Worm (Caenorhabditis elegans): ENCODE data around the gene C49G7.13.

Gene C49G7.13

DNA sequence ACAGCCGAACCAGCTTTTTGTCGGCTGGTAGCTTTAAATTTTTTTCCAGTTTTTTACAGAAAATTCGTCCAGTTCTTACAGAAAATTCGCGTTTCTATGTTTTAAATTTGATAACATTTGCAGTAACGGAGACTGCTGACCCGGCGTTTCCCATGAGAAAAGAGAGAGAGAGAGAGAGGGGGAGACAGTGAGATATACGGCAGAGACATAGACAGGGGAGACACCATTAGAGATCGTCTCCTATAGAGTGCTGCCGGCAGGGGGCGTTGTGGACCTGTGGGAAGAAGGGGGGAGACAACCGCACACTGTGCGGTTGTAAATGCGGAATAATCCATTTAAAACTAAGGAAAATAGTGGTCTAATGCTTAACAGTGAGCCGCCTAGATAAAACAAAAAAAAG is 6.3 kb upstream of the C49G7.13 start:
- TF ChIP-seq tbx-37 (GFP tag; conservative IDR thresholded peaks at IDR 0.05): no peak
- TF ChIP-seq flt-1 (GFP tag; IDR thresholded peaks at IDR 0.05): 0 out of 2 replicates have a peak, but pooled peaks have one; percentile 23
- no peak for TF ChIP-seq pes-1 (GFP tag; IDR thresholded peaks at IDR 0.05)

DNA sequence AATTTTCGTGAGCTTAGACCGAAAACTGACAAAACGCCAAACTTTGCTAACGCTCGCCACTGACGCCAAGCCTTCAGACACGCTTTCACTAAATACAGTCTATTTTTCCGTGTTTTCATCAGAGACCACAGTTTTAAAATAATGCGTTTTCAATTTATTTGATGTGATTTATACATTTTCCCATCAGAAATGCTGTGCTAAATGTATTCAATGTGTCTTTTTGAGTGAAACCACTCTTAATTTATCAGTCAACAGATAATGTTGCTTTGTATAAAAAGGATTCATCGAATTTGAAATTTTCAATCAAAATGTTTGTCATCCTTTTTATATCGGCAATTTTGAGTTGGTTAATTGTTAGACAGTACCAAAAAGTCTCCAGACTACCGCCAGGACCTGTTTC is 4.6 kb upstream of the C49G7.13 start, which contains the start of gene cyp-35A4:
Gene cyp-35A4 (plus strand): TSS at position 301 of the 400 bp plus-strand sequence.
- TF ChIP-seq tbx-37 (GFP tag; conservative IDR thresholded peaks at IDR 0.05) (no peak), hnd-1 (tag; optimal IDR thresholded peaks at IDR 0.05) (no peak), ama-1 (optimal IDR thresholded peaks at IDR 0.05) (no peak), tbx-11 (GFP tag; IDR thresholded peaks at IDR 0.05) (no peak), ceh-13 (GFP tag; optimal IDR thresholded peaks at IDR 0.05) (no peak), ets-7 (tag; optimal IDR thresholded peaks at IDR 0.05) (no peak), ceh-36 (tag; optimal IDR thresholded peaks at IDR 0.05) (no peak), hmbx-1 (tag; optimal IDR thresholded peaks at IDR 0.05) (no peak), B0310.2 (tag; optimal IDR thresholded peaks at IDR 0.05) (no peak), aly-1 (tag; optimal IDR thresholded peaks at IDR 0.05) (no peak), hmg-4 (GFP tag; optimal IDR thresholded peaks at IDR 0.05) (no peak), flt-1 (GFP tag; IDR thresholded peaks at IDR 0.05) (no peak), tra-4 (tag; optimal IDR thresholded peaks at IDR 0.05) (no peak), pes-1 (GFP tag; IDR thresholded peaks at IDR 0.05) (no peak)

DNA sequence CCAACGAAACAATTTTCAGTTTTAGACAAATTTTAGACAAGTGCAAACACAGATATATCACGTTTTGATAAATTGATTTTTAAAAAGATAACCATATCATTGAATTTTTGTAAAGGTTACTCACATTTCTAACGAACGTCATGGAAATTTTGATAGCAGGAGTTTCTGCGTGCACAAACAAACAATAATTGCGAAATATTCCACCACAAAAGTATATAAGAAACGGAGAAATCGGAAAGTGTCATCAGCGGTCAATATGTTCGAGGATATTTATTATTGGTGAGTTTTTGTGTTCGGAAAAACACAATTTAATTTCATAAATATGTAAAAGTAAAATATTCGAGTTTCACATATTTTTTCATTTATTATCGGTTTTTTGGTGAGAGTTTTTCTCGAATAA is 1.6 kb upstream of the C49G7.13 start, which contains the start of gene C49G7.7:
Gene C49G7.7 (plus strand): TSS at position 174 of the 400 bp plus-strand sequence.
- TF ChIP-seq ceh-13 (GFP tag; optimal IDR thresholded peaks at IDR 0.05) (no peak), tra-4 (tag; optimal IDR thresholded peaks at IDR 0.05) (no peak), aly-1 (tag; optimal IDR thresholded peaks at IDR 0.05) (no peak), scrt-1 (GFP tag; IDR thresholded peaks at IDR 0.05) (no peak), B0310.2 (tag; optimal IDR thresholded peaks at IDR 0.05) (no peak), ets-7 (tag; optimal IDR thresholded peaks at IDR 0.05) (no peak), flt-1 (GFP tag; IDR thresholded peaks at IDR 0.05) (no peak), pes-1 (GFP tag; IDR thresholded peaks at IDR 0.05) (no peak), sea-1 (GFP tag; conservative IDR thresholded peaks at IDR 0.05) (no peak), ama-1 (optimal IDR thresholded peaks at IDR 0.05) (no peak), hmg-4 (GFP tag; optimal IDR thresholded peaks at IDR 0.05) (no peak), tbx-11 (GFP tag; IDR thresholded peaks at IDR 0.05) (no peak), tbx-37 (GFP tag; conservative IDR thresholded peaks at IDR 0.05) (no peak), F13C5.2 (tag; optimal IDR thresholded peaks at IDR 0.05) (no peak), ceh-36 (tag; optimal IDR thresholded peaks at IDR 0.05) (no peak)

DNA sequence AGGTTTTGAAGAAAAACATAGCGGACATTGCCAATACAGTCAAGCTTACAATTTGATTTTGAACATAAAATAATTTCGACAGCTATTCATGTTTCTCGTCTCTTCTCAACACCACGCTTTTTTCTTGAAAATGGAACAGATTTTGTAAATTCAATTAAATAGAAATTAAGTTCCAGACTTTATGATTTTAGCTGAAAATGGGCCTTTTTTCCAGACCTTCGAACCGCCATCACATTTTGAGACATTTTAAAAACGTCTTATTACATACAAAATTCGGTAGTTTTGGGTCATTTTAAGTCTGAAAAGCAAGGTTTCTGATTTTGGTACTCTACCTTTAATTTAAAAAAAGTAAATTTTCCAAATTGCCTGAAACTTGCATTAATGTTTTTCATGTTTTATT is 2.2 kb downstream of the C49G7.13 start, which contains the start of gene C49G7.12:
Gene C49G7.12 (plus strand): TSS at position 301 of the 400 bp plus-strand sequence.
- TF ChIP-seq pes-1 (GFP tag; IDR thresholded peaks at IDR 0.05) (no peak), tbx-11 (GFP tag; IDR thresholded peaks at IDR 0.05) (no peak), F13C5.2 (tag; optimal IDR thresholded peaks at IDR 0.05) (no peak), hnd-1 (tag; optimal IDR thresholded peaks at IDR 0.05) (no peak), tbx-37 (GFP tag; conservative IDR thresholded peaks at IDR 0.05) (no peak), ceh-36 (tag; optimal IDR thresholded peaks at IDR 0.05) (no peak), ceh-13 (GFP tag; optimal IDR thresholded peaks at IDR 0.05) (no peak), aly-1 (tag; optimal IDR thresholded peaks at IDR 0.05) (no peak), ama-1 (optimal IDR thresholded peaks at IDR 0.05) (no peak), hmg-4 (GFP tag; optimal IDR thresholded peaks at IDR 0.05) (no peak), tra-4 (tag; optimal IDR thresholded peaks at IDR 0.05) (no peak), sea-1 (GFP tag; conservative IDR thresholded peaks at IDR 0.05) (no peak), flt-1 (GFP tag; IDR thresholded peaks at IDR 0.05) (no peak), hmbx-1 (tag; optimal IDR thresholded peaks at IDR 0.05) (no peak), ets-7 (tag; optimal IDR thresholded peaks at IDR 0.05) (no peak)

DNA sequence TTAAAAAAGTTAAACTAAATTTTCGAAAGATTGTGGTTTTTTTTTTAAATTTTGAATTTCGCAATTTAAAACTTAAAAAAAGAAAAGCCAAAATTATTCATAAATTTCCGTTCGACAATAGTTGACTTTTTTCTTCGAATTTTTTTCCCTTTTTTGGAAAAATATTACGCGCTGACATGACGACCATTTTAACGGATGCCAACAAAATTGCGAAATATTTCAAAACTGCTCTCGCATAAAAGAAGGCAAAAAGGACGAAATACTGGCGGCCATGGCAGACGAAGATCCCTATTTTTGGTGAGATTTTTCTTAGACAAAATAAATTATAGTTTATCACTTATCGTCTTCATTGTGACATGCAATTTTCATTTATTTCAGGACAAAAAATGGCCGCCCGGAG is 2.6 kb downstream of the C49G7.13 start:
- TF ChIP-seq B0310.2 (tag; optimal IDR thresholded peaks at IDR 0.05) (no peak), flt-1 (GFP tag; IDR thresholded peaks at IDR 0.05) (no peak), sea-1 (GFP tag; conservative IDR thresholded peaks at IDR 0.05) (no peak), ets-7 (tag; optimal IDR thresholded peaks at IDR 0.05) (no peak), tbx-11 (GFP tag; IDR thresholded peaks at IDR 0.05) (no peak), ama-1 (optimal IDR thresholded peaks at IDR 0.05) (no peak), hmg-4 (GFP tag; optimal IDR thresholded peaks at IDR 0.05) (no peak), F13C5.2 (tag; optimal IDR thresholded peaks at IDR 0.05) (no peak), hmbx-1 (tag; optimal IDR thresholded peaks at IDR 0.05) (no peak), hnd-1 (tag; optimal IDR thresholded peaks at IDR 0.05) (no peak), pes-1 (GFP tag; IDR thresholded peaks at IDR 0.05) (no peak), ceh-13 (GFP tag; optimal IDR thresholded peaks at IDR 0.05) (no peak), scrt-1 (GFP tag; IDR thresholded peaks at IDR 0.05) (no peak), ceh-36 (tag; optimal IDR thresholded peaks at IDR 0.05) (no peak), tra-4 (tag; optimal IDR thresholded peaks at IDR 0.05) (no peak)

DNA sequence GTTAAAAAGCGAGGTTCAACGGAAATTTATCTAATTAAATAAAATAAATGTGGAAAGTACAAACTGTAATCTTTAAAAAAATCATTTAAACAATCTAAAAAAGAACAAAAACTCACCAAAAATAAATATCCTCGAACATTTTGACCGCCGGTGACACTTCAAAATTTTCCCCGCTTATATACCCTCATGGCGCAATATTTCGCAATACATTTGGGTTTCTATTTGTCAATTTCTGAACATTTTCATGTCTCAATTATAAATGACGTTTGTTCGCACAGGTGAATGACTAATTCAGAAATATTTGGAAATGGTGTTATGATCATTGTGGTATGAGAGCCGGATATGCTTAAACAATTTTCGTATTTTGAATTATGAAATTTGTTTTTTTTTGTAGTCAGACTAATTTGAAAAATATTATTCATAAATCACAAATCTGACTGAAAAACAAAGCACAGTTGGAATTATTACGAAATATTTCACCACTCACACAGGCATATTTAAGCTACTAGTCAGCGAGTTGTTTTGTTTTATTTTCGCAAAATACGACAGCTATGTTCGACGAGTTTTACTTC is 6.0 kb downstream of the C49G7.13 start, which contains the start of the genes C49G7.10 and irg-2:
Gene C49G7.10 (minus strand): TSS at position 169 of the 572 bp plus-strand sequence.
Gene irg-2 (plus strand): TSS at position 329 of the 572 bp plus-strand sequence.
- no peak for TF ChIP-seq scrt-1 (GFP tag; IDR thresholded peaks at IDR 0.05)
- TF ChIP-seq tra-4 (tag; optimal IDR thresholded peaks at IDR 0.05): no peak
- TF ChIP-seq ama-1 (optimal IDR thresholded peaks at IDR 0.05): no peak
- no peak for TF ChIP-seq F13C5.2 (tag; optimal IDR thresholded peaks at IDR 0.05)

DNA sequence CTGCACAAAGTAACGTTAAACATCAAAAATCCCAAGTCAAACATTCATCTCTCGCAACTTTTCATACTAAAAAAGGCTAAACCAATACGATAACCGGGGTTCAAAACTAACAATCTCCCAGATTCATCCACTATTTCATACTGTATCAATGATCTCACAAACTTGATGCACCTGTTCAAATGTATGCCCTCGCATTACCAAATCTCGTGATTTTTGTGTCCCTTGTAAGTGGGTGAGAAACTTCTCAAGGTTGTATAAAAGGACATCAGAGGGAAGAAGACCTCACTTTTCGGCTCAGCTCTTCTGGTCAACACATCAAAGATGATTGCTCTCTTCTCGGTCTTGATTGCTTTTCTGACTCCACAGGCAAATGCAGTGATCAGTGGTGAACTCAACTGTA is 7.7 kb downstream of the C49G7.13 start, which contains the start of gene phat-3:
Gene phat-3 (plus strand): TSS at position 301 of the 400 bp plus-strand sequence.
- no peak for TF ChIP-seq tbx-11 (GFP tag; IDR thresholded peaks at IDR 0.05)

DNA sequence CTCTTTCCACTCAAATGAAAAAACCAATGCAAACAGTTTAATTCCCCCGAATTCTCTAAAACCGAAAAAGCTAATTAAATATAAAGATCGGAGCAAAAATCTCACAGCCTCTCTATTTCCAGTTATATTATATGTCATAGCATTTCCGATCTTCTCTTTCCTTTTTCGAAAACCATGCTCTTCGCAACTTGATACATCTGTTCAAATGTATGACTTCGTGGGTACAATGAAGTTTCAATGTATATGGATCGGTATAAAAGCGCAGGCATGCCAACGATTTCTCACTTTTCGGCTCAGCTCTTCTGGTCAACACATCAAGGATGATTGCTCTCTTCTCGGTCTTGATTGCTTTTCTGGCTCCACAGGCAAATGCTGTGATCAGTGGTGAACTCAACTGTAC is 10.2 kb downstream of the C49G7.13 start, which contains the start of gene phat-7:
Gene phat-7 (plus strand): TSS at position 301 of the 400 bp plus-strand sequence.
- TF ChIP-seq ama-1 (optimal IDR thresholded peaks at IDR 0.05) (no peak), scrt-1 (GFP tag; IDR thresholded peaks at IDR 0.05) (no peak), F13C5.2 (tag; optimal IDR thresholded peaks at IDR 0.05) (no peak), ceh-36 (tag; optimal IDR thresholded peaks at IDR 0.05) (no peak), hnd-1 (tag; optimal IDR thresholded peaks at IDR 0.05) (no peak), ets-7 (tag; optimal IDR thresholded peaks at IDR 0.05) (no peak), tbx-37 (GFP tag; conservative IDR thresholded peaks at IDR 0.05) (no peak)
